Worm (Caenorhabditis elegans) whole organism, L4 larva: ENCODE results near the gene clc-19.

ENCODE experiments used
- F44E2.7 ChIP-seq: fragments of 200-800 bp; sonication (Bioruptor generic); IDR thresholded peaks from 2 replicates; pipeline ENCODE4 v2.1.2; 2022; ENCODE audit warnings: missing genetic modification characterization, missing compliant biosample characterization
- Y105C5A.15 ChIP-seq: fragments of 200-800 bp; sonication (Bioruptor generic); IDR thresholded peaks from 2 replicates; pipeline ENCODE4 v1.3.6; 2022; ENCODE audit warnings: missing genetic modification characterization, missing compliant biosample characterization
- Y48G9A.11 ChIP-seq: fragments of 200-800 bp; sonication (Bioruptor generic); IDR thresholded peaks from 2 replicates; pipeline ENCODE4 v1.3.6; 2022; ENCODE audit warnings: missing genetic modification reagents, missing genetic modification characterization, missing compliant biosample characterization
- Y5F2A.4 ChIP-seq: fragments of 200-800 bp; sonication (Bioruptor generic); optimal IDR thresholded peaks from 2 replicates; lab custom pipeline; 2018; ENCODE audit warnings: mild to moderate bottlenecking, missing genetic modification characterization, missing compliant biosample characterization
- Y75B8A.6 ChIP-seq: fragments of 200-800 bp; sonication (Bioruptor generic); IDR thresholded peaks from 2 replicates; pipeline ENCODE4 v1.3.6; 2022; ENCODE audit warnings: missing genetic modification reagents, missing genetic modification characterization, missing compliant biosample characterization
- aha-1 ChIP-seq: fragments of 150-350 bp; peaks from one replicate; lab custom pipeline; 2014; ENCODE audit warnings: missing biosample characterization, missing genetic modification characterization
- ama-1 ChIP-seq: fragments of 150-350 bp; optimal IDR thresholded peaks from 2 replicates; lab custom pipeline; 2014; ENCODE audit warnings: inconsistent platforms, mixed read lengths
- ceh-20 ChIP-seq: fragments of 200-800 bp; sonication (Bioruptor generic); IDR thresholded peaks from 2 replicates; pipeline ENCODE4 v1.3.6; 2022; ENCODE audit warnings: missing genetic modification reagents, missing genetic modification characterization, missing compliant biosample characterization
- ceh-28 ChIP-seq: fragments of 150-350 bp; optimal IDR thresholded peaks from 2 replicates; lab custom pipeline; 2014; ENCODE audit warnings: missing biosample characterization, missing genetic modification reagents, missing genetic modification characterization
- ceh-32 ChIP-seq: sonication (generic microtip); optimal IDR thresholded peaks from 2 replicates; lab custom pipeline; 2016; ENCODE audit warnings: mild to moderate bottlenecking, missing genetic modification characterization, missing compliant biosample characterization; ENCODE audit not compliant: poor library complexity
- ceh-62 ChIP-seq: sonication (generic microtip); optimal IDR thresholded peaks from 2 replicates; lab custom pipeline; 2017; ENCODE audit warnings: missing biosample characterization, missing genetic modification characterization
- ceh-82 ChIP-seq: sonication (generic microtip); optimal IDR thresholded peaks from 2 replicates; lab custom pipeline; 2017; ENCODE audit warnings: missing biosample characterization, missing genetic modification characterization
- ces-1 ChIP-seq: fragments of 150-350 bp; sonication (generic microtip); optimal IDR thresholded peaks from 4 replicates; lab custom pipeline; 2014; ENCODE audit warnings: missing biosample characterization, missing genetic modification reagents, missing genetic modification characterization
- cey-2 ChIP-seq: sonication (generic microtip); optimal IDR thresholded peaks from 3 replicates; lab custom pipeline; 2017; ENCODE audit warnings: missing genetic modification characterization, mild to moderate bottlenecking, missing compliant biosample characterization, antibody characterized with exemption, borderline replicate concordance; ENCODE audit not compliant: insufficient read depth
- daf-19 ChIP-seq: fragments of 200-800 bp; sonication (Bioruptor generic); conservative IDR thresholded peaks from 2 replicates; pipeline ENCODE4 v1.3.6; 2022; ENCODE audit warnings: missing genetic modification characterization, missing compliant biosample characterization
- daf-8 ChIP-seq: fragments of 200-800 bp; sonication (Bioruptor generic); IDR thresholded peaks from 2 replicates; pipeline ENCODE4 v1.3.6; 2022; ENCODE audit warnings: missing genetic modification characterization, missing compliant biosample characterization
- dmd-9 ChIP-seq: fragments of 200-800 bp; sonication (Bioruptor generic); IDR thresholded peaks from 2 replicates; pipeline ENCODE4 v1.3.6; 2022; ENCODE audit warnings: missing genetic modification reagents, missing genetic modification characterization, missing compliant biosample characterization
- dve-1 ChIP-seq: sonication (generic microtip); optimal IDR thresholded peaks from 2 replicates; lab custom pipeline; 2017; ENCODE audit warnings: antibody characterized with exemption, mild to moderate bottlenecking, missing genetic modification characterization, missing compliant biosample characterization; ENCODE audit not compliant: insufficient read depth
- egl-27 ChIP-seq: sonication (generic microtip); optimal IDR thresholded peaks from 3 replicates; lab custom pipeline; 2017; ENCODE audit warnings: missing biosample characterization, missing genetic modification reagents, missing genetic modification characterization
- fkh-10 ChIP-seq: fragments of 150-350 bp; optimal IDR thresholded peaks from 2 replicates; lab custom pipeline; 2014; ENCODE audit warnings: missing biosample characterization, missing genetic modification reagents, missing genetic modification characterization
- gei-8 ChIP-seq: fragments of 200-800 bp; sonication (Bioruptor generic); optimal IDR thresholded peaks from 2 replicates; lab custom pipeline; 2018; ENCODE audit warnings: mild to moderate bottlenecking, missing genetic modification characterization, missing compliant biosample characterization
- hlh-11 ChIP-seq: fragments of 200-800 bp; sonication (Bioruptor generic); optimal IDR thresholded peaks from 2 replicates; lab custom pipeline; 2018; ENCODE audit warnings: mild to moderate bottlenecking, missing genetic modification characterization, missing compliant biosample characterization
- hlh-30 ChIP-seq: sonication (generic microtip); optimal IDR thresholded peaks from 2 replicates; lab custom pipeline; 2017; ENCODE audit warnings: antibody characterized with exemption, mild to moderate bottlenecking, missing genetic modification characterization, missing compliant biosample characterization; ENCODE audit not compliant: insufficient read depth
- lim-7 ChIP-seq: fragments of 200-800 bp; sonication (Bioruptor generic); IDR thresholded peaks from 2 replicates; pipeline ENCODE4 v1.3.6; 2022; ENCODE audit warnings: missing genetic modification characterization, missing compliant biosample characterization
- lin-1 ChIP-seq: fragments of 200-800 bp; sonication (Bioruptor generic); IDR thresholded peaks from 2 replicates; pipeline ENCODE4 v1.3.6; 2022; ENCODE audit warnings: missing genetic modification reagents, missing genetic modification characterization, missing compliant biosample characterization
- lin-13 ChIP-seq: fragments of 150-350 bp; optimal IDR thresholded peaks from 2 replicates; lab custom pipeline; 2014; ENCODE audit warnings: missing biosample characterization, missing genetic modification reagents, missing genetic modification characterization
- lin-15B ChIP-seq: fragments of 150-350 bp; sonication (generic microtip); optimal IDR thresholded peaks from 3 replicates; lab custom pipeline; 2014; ENCODE audit warnings: missing biosample characterization, missing genetic modification characterization
- lir-3 ChIP-seq: sonication (generic microtip); optimal IDR thresholded peaks from 2 replicates; lab custom pipeline; 2016; ENCODE audit warnings: mild to moderate bottlenecking, missing genetic modification characterization, missing compliant biosample characterization
- mdt-29 ChIP-seq: fragments of 200-800 bp; sonication (Bioruptor generic); IDR thresholded peaks from 2 replicates; pipeline ENCODE4 v1.3.6; 2022; ENCODE audit warnings: missing genetic modification reagents, missing genetic modification characterization, missing compliant biosample characterization
- mep-1 ChIP-seq: fragments of 150-350 bp; sonication (generic microtip); optimal IDR thresholded peaks from 3 replicates; lab custom pipeline; 2014; ENCODE audit warnings: missing biosample characterization, missing genetic modification characterization
- mes-2 ChIP-seq: sonication (generic microtip); optimal IDR thresholded peaks from 2 replicates; lab custom pipeline; 2016; ENCODE audit warnings: missing genotype, mild to moderate bottlenecking, missing genetic modification characterization, missing compliant biosample characterization; ENCODE audit not compliant: poor library complexity, severe bottlenecking
- nhr-25 ChIP-seq: sonication (generic microtip); optimal IDR thresholded peaks from 2 replicates; lab custom pipeline; 2017; ENCODE audit warnings: missing genetic modification characterization, mild to moderate bottlenecking, missing compliant biosample characterization, antibody characterized with exemption, moderate library complexity, borderline replicate concordance; ENCODE audit not compliant: insufficient read depth
- nhr-41 ChIP-seq: fragments of 200-800 bp; sonication (Bioruptor generic); IDR thresholded peaks from 2 replicates; pipeline ENCODE4 v1.3.6; 2022; ENCODE audit warnings: missing genetic modification reagents, missing genetic modification characterization, missing compliant biosample characterization
- pqm-1 ChIP-seq: sonication (generic microtip); optimal IDR thresholded peaks from 2 replicates; lab custom pipeline; 2017; ENCODE audit warnings: missing biosample characterization, missing genetic modification characterization
- rbr-2 ChIP-seq: sonication (generic microtip); optimal IDR thresholded peaks from 2 replicates; lab custom pipeline; 2016; ENCODE audit warnings: missing genotype, missing genetic modification characterization, missing compliant biosample characterization
- snpc-1.2 ChIP-seq: fragments of 200-800 bp; sonication (Bioruptor generic); IDR thresholded peaks from 2 replicates; pipeline ENCODE4 v1.3.6; 2022; ENCODE audit warnings: missing genetic modification reagents, missing genetic modification characterization, missing compliant biosample characterization
- spr-3 ChIP-seq: fragments of 200-800 bp; sonication (Bioruptor generic); optimal IDR thresholded peaks from 2 replicates; lab custom pipeline; 2018; ENCODE audit warnings: mild to moderate bottlenecking, missing genetic modification characterization, missing compliant biosample characterization
- tag-97 ChIP-seq: fragments of 200-800 bp; sonication (Bioruptor generic); IDR thresholded peaks from 2 replicates; pipeline ENCODE4 v1.3.6; 2022; ENCODE audit warnings: missing genetic modification characterization, missing compliant biosample characterization
- tra-1 ChIP-seq: fragments of 200-800 bp; sonication (Bioruptor generic); IDR thresholded peaks from 2 replicates; pipeline ENCODE4 v1.3.6; 2022; ENCODE audit warnings: missing genetic modification reagents, missing genetic modification characterization, missing compliant biosample characterization
- unc-62 ChIP-seq, 3 experiments: fragments of 150-350 bp in 1 of 3; sonication (generic microtip); optimal IDR thresholded peaks in 2 of 3; peaks in 1 of 3; 1 replicate in 1 of 3; 2 replicates in 2 of 3; lab custom pipeline; 2014 to 2017; ENCODE audit warnings: missing biosample characterization in 3 of 3, missing genetic modification characterization in 3 of 3, missing genetic modification reagents in 3 of 3, missing genotype in 1 of 3
- zag-1 ChIP-seq: fragments of 150-350 bp; optimal IDR thresholded peaks from 2 replicates; lab custom pipeline; 2014; ENCODE audit warnings: missing biosample characterization, missing genetic modification characterization
- zfp-2 ChIP-seq: sonication (generic microtip); optimal IDR thresholded peaks from 2 replicates; lab custom pipeline; 2016; ENCODE audit warnings: mild to moderate bottlenecking, missing genetic modification characterization, missing compliant biosample characterization
- ztf-11 ChIP-seq: fragments of 150-350 bp; optimal IDR thresholded peaks from 2 replicates; lab custom pipeline; 2014; ENCODE audit warnings: missing biosample characterization, missing genetic modification characterization

Gene clc-19

DNA sequence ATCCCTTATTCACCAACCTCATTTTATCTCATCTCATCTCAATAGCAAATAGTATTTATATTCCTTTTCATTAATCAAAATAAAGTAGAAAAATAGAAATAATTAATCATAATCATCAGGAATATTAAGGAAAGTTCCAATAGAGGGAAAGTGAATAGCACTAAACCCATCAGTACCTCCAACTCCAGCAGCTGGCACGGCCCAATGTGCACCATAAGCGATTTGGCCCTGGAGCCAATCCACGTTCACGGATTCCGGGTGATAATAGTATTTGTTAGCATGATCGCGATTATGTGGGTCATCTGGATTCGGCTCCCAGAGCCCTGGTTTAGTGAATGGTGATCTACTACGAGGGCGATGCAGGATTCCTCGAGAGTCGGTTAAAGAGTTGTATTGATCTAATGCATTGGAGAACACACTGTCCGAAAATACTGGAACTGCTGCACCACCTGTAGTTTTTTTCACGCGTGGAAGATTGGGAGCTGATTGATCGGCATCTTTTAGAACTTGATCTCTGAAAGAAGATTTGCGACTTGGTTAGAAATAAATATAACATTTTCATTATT lies 37.6 kb downstream of the clc-19 start (continued):
- TF ChIP-seq ceh-20 (GFP tag; lab: Robert Waterston, UW) (peak; percentile 87), pqm-1 (tag; lab: Kevin White, UChicago) (peak; percentile 5), Y75B8A.6 (peak; percentile 99), fkh-10 (no peak), ceh-32 (tag; lab: Kevin White, UChicago) (no peak), lir-3 (tag; lab: Kevin White, UChicago) (no peak), nhr-41 (peak; percentile 96), spr-3 (peak; percentile 88), ceh-28 (tag; lab: Kevin White, UChicago) (no peak), zag-1 (peak; percentile 45), ama-1 (peak; percentile 98), cey-2 (tag; lab: Kevin White, UChicago) (no peak), dve-1 (tag; lab: Kevin White, UChicago) (peak; percentile 86), ceh-62 (tag; lab: Kevin White, UChicago) (no peak), daf-19 (0 out of 2 replicates have a peak, but pooled peaks have one; percentile 79), unc-62 (GFP tag; optimal IDR thresholded peaks at IDR 0.05 in 1 of 2; lab: Kevin White, UChicago) (no peak), unc-62 (tag; optimal IDR thresholded peaks at IDR 0.05; lab: Kevin White, UChicago) (no peak), Y5F2A.4 (GFP tag; lab: Kevin White, UChicago) (peak; percentile 91), hlh-30 (tag; lab: Kevin White, UChicago) (peak; percentile 5), ces-1 (no peak), lin-13 (GFP tag; lab: Kevin White, UChicago) (peak; percentile 49), Y48G9A.11 (GFP tag; lab: Robert Waterston, UW) (peak; percentile 90), Y105C5A.15 (GFP tag; lab: Robert Waterston, UW) (peak; percentile 99)

DNA sequence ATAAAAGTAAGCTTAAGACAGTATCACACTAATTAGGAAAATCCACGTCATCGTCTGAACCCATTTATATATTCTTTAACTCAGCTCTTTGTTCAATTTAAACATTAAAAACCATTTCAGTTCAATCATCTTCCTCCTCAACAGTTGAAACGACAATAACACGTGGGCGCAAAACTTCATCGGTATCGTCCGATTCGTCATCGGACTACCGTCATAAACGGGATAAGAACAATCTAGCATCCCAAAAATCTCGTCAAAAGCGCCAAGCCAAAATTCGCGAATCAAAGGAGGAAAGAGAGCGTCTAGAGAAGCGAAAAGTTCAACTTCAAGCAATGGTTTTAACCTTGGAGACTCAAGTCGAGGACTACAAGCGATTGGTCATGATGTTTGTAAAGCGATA lies 38.2 kb downstream of the clc-19 start:
- no peak for TF ChIP-seq ceh-82 (tag; lab: Kevin White, UChicago)
- no peak for TF ChIP-seq Y105C5A.15 (GFP tag; lab: Robert Waterston, UW)
- no peak for TF ChIP-seq tag-97 (GFP tag; lab: Robert Waterston, UW)
- TF ChIP-seq gei-8 (GFP tag; lab: Kevin White, UChicago): no peak
- TF ChIP-seq daf-19: no peak
- no peak for TF ChIP-seq mep-1 (tag; lab: Kevin White, UChicago)
- TF ChIP-seq hlh-11 (tag; lab: Kevin White, UChicago): no peak
- TF ChIP-seq tra-1 (GFP tag; lab: Robert Waterston, UW): no peak
- no peak for TF ChIP-seq ztf-11 (tag; lab: Kevin White, UChicago)
- TF ChIP-seq daf-8 (GFP tag; lab: Robert Waterston, UW): no peak
- TF ChIP-seq lin-13 (GFP tag; lab: Kevin White, UChicago): no peak
- TF ChIP-seq mes-2: peak; percentile 42
- TF ChIP-seq mdt-29: no peak
- TF ChIP-seq unc-62 (GFP tag; optimal IDR thresholded peaks at IDR 0.05 in 1 of 2; lab: Kevin White, UChicago): peak in 1 of 2 experiments; percentile 85
- no peak for TF ChIP-seq unc-62 (tag; optimal IDR thresholded peaks at IDR 0.05; lab: Kevin White, UChicago)
- peak; percentile 88 for TF ChIP-seq aha-1
- TF ChIP-seq dmd-9 (GFP tag; lab: Robert Waterston, UW): no peak
- TF ChIP-seq egl-27 (tag; lab: Kevin White, UChicago): no peak
- no peak for TF ChIP-seq nhr-25 (tag; lab: Kevin White, UChicago)
- TF ChIP-seq F44E2.7 (GFP tag; lab: Robert Waterston, UW): no peak
- TF ChIP-seq lim-7: no peak
- no peak for TF ChIP-seq zfp-2 (tag; lab: Kevin White, UChicago)
- peak; percentile 92 for TF ChIP-seq ama-1
- TF ChIP-seq rbr-2 (tag; lab: Kevin White, UChicago): no peak
- TF ChIP-seq lin-15B (tag; lab: Kevin White, UChicago): no peak
- TF ChIP-seq snpc-1.2 (GFP tag; lab: Robert Waterston, UW): no peak
- no peak for TF ChIP-seq lin-1
